Fruit fly (Drosophila melanogaster): ENCODE results near the gene KLHL18.

KLHL18 gene

DNA sequence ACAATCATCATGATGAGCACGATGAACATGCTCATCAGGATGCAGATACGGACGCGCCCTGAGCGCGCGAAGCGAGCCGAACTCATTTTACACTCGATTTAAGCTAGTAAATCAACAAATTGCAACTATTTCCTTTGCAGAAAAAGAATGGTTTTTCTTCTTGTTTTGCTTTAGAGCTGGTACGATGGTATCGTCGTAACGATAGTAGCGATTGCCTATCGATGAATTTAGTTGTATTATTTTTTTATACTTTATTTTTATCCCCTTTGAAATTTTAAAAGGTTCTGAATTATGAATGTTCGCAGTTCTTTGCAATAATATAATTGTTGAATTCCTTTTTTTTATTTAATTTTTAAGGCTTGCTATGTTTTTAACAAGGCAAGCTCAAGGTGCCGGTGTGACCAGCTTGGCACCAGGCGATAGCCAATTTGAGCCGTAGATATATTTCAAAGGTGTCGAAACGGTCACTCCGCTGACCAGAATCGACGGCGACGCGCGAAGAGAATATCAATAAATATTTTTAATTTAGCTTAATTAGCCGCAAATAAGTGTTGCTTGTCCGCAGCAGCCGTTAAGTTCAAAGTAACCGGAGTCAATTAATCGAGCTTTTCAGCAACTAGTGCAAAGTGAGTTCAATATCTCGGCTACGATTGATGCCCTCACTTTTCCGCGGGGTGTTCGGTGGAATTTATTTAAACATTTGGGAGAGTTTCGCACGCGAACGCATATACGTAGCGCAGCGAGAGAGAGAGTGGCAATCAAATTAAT is 42.8 kb downstream of the KLHL18 start, which contains the start of the genes CG12213 and GC1 (continued):
- TF ChIP-seq CG16813 (GFP tag; IDR thresholded peaks at IDR 0.05; ENCODE audit: partially characterized antibody): peak; percentile 99
- TF ChIP-seq Blimp-1 (GFP tag; optimal IDR thresholded peaks at IDR 0.05): no peak
- TF ChIP-seq CG2875 (GFP tag; optimal IDR thresholded peaks at IDR 0.05): no peak
- no peak for TF ChIP-seq CG32767 (GFP tag; IDR thresholded peaks at IDR 0.05)
- no peak for TF ChIP-seq Ada2b (GFP tag; IDR thresholded peaks at IDR 0.05)
- TF ChIP-seq fd3F (GFP tag; optimal IDR thresholded peaks at IDR 0.05): no peak
- TF ChIP-seq Myb (GFP tag; optimal IDR thresholded peaks at IDR 0.05): peak; percentile 30
- TF ChIP-seq MESR4 (GFP tag; optimal IDR thresholded peaks at IDR 0.05): peak; percentile 69
- TF ChIP-seq CG8944 (GFP tag; optimal IDR thresholded peaks at IDR 0.05): no peak
- TF ChIP-seq CG14860 (GFP tag; IDR thresholded peaks at IDR 0.05; ENCODE audit: partially characterized antibody): peak; percentile 99
- no peak for TF ChIP-seq maf-S (GFP tag; optimal IDR thresholded peaks at IDR 0.05)
- TF ChIP-seq Atf-2 (GFP tag; optimal IDR thresholded peaks at IDR 0.05): no peak
- TF ChIP-seq Xrp1 (GFP tag; IDR thresholded peaks at IDR 0.05): no peak
- no peak for TF ChIP-seq CG8478 (optimal IDR thresholded peaks at IDR 0.05)
- TF ChIP-seq CG18764 (GFP tag; optimal IDR thresholded peaks at IDR 0.05): no peak
- no peak for TF ChIP-seq fu2 (GFP tag; optimal IDR thresholded peaks at IDR 0.05)
- peak; percentile 8 for TF ChIP-seq dmrt11E (tag; optimal IDR thresholded peaks at IDR 0.05)
- no peak for TF ChIP-seq so (GFP tag; IDR thresholded peaks at IDR 0.05)
- no peak for TF ChIP-seq Side (GFP tag; optimal IDR thresholded peaks at IDR 0.05)
- TF ChIP-seq NfI (GFP tag; optimal IDR thresholded peaks at IDR 0.05): peak; percentile 18
- TF ChIP-seq CG7928 (GFP tag; optimal IDR thresholded peaks at IDR 0.05): no peak
- no peak for TF ChIP-seq zf30C (GFP tag; optimal IDR thresholded peaks at IDR 0.05)
- no peak for TF ChIP-seq CG12769 (tag; optimal IDR thresholded peaks at IDR 0.05)
- TF ChIP-seq lov (optimal IDR thresholded peaks at IDR 0.05): no peak
- TF ChIP-seq lov (GFP tag; IDR thresholded peaks at IDR 0.05): no peak
- no peak for TF ChIP-seq Ptx1 (GFP tag; IDR thresholded peaks at IDR 0.05)
- TF ChIP-seq Sox100B (GFP tag; optimal IDR thresholded peaks at IDR 0.05): peak; percentile 3
- no peak for TF ChIP-seq Meics (GFP tag; optimal IDR thresholded peaks at IDR 0.05)
- TF ChIP-seq CG17186 (GFP tag; optimal IDR thresholded peaks at IDR 0.05): peak; percentile 18
- peak; percentile 76 for TF ChIP-seq Dref (GFP tag; IDR thresholded peaks at IDR 0.05)
- no peak for TF ChIP-seq HLH3B (GFP tag; IDR thresholded peaks at IDR 0.05)
- no peak for TF ChIP-seq Lim3 (GFP tag; IDR thresholded peaks at IDR 0.05)
- peak; percentile 99 for TF ChIP-seq sna (GFP tag; IDR thresholded peaks at IDR 0.05; ENCODE audit: partially characterized antibody)
- TF ChIP-seq Gsc (GFP tag; IDR thresholded peaks at IDR 0.05): no peak
- peak; percentile 16 for TF ChIP-seq CG15696 (tag; optimal IDR thresholded peaks at IDR 0.05)
- TF ChIP-seq Kr (GFP tag; optimal IDR thresholded peaks at IDR 0.05): no peak

- TF ChIP-seq Hey (tag; optimal IDR thresholded peaks at IDR 0.05) (no peak), CG18599 (GFP tag; optimal IDR thresholded peaks at IDR 0.05) (no peak), CG11723 (GFP tag; optimal IDR thresholded peaks at IDR 0.05) (no peak), Ssrp (tag; optimal IDR thresholded peaks at IDR 0.05) (no peak), CG4730 (GFP tag; IDR thresholded peaks at IDR 0.05) (no peak), vnd (GFP tag; IDR thresholded peaks at IDR 0.05; ENCODE audit: partially characterized antibody) (0 out of 3 replicates have a peak, but pooled peaks have one; percentile 18), repo (GFP tag; optimal IDR thresholded peaks at IDR 0.05) (no peak), CG42726 (GFP tag; IDR thresholded peaks at IDR 0.05; ENCODE audit: partially characterized antibody) (no peak), CG8478 (optimal IDR thresholded peaks at IDR 0.05) (peak; percentile 59), Gug (GFP tag; IDR thresholded peaks at IDR 0.05) (no peak), inv (GFP tag; IDR thresholded peaks at IDR 0.05; ENCODE audit: partially characterized antibody) (no peak), pnt (GFP tag; optimal IDR thresholded peaks at IDR 0.05) (no peak), ash1 (GFP tag; optimal IDR thresholded peaks at IDR 0.05) (no peak), CG9609 (GFP tag; optimal IDR thresholded peaks at IDR 0.05) (no peak), B-H1 (GFP tag; IDR thresholded peaks at IDR 0.05) (no peak), gt (GFP tag; IDR thresholded peaks at IDR 0.05) (no peak), sim (GFP tag; IDR thresholded peaks at IDR 0.05) (no peak)
Observed at dm6 chr3R:11964000-11964399, 46.2 kb downstream of the KLHL18 start.
